Worm (Caenorhabditis elegans): ENCODE data around the gene elpc-3.

ce11 chrV:12154554-12154953, 26.7 kb downstream of the elpc-3 start, which contains the start of gene C27A7.9:
- no peak for TF ChIP-seq Y53G8AR.9 (GFP tag; conservative IDR thresholded peaks at IDR 0.05)
- no peak for TF ChIP-seq F55B11.4 (tag; optimal IDR thresholded peaks at IDR 0.05; ENCODE audit: borderline replicate concordance, insufficient read depth)
- no peak for TF ChIP-seq hmg-20 (GFP tag; IDR thresholded peaks at IDR 0.05)
- no peak for TF ChIP-seq tlf-1 (GFP tag; optimal IDR thresholded peaks at IDR 0.05)
- no peak for TF ChIP-seq tbp1 (GFP tag; optimal IDR thresholded peaks at IDR 0.05)
- TF ChIP-seq unc-130 (GFP tag; optimal IDR thresholded peaks at IDR 0.05), result no peak
- TF ChIP-seq B0019.2 (GFP tag; conservative IDR thresholded peaks at IDR 0.05), result no peak
- TF ChIP-seq ztf-3 (GFP tag; optimal IDR thresholded peaks at IDR 0.05), result no peak
- TF ChIP-seq ceh-79 (tag; optimal IDR thresholded peaks at IDR 0.05), result no peak
- TF ChIP-seq repo-1 (tag; optimal IDR thresholded peaks at IDR 0.05), result no peak
- no peak for TF ChIP-seq ama-1 (optimal IDR thresholded peaks at IDR 0.05)
- TF ChIP-seq ama-1 (GFP tag; optimal IDR thresholded peaks at IDR 0.05), result no peak
- no peak for TF ChIP-seq athp-1 (tag; optimal IDR thresholded peaks at IDR 0.05)

Measured in whole organism, young adult.